Fruit fly (Drosophila melanogaster) whole organism, prepupa: ENCODE results near the gene CG34135.

Experiments
- CG15336 ChIP-seq: fragments of 200-800 bp; sonication (Bioruptor generic); IDR thresholded peaks from 2 replicates; pipeline ENCODE4 v1.3.6; 2022; ENCODE audit warnings: missing biosample characterization, missing genetic modification characterization
- CG31627 ChIP-seq: fragments of 200-800 bp; sonication (Bioruptor generic); optimal IDR thresholded peaks from 3 replicates; lab custom pipeline; 2016; ENCODE audit warnings: missing biosample characterization, missing genetic modification characterization
- CG8119 ChIP-seq: fragments of 200-800 bp; sonication (Bioruptor generic); IDR thresholded peaks from 3 replicates; pipeline ENCODE4 v1.3.6; 2022; ENCODE audit warnings: missing biosample characterization, missing genetic modification characterization
- Eip75B ChIP-seq: fragments of 200-800 bp; sonication (Bioruptor generic); optimal IDR thresholded peaks from 3 replicates; lab custom pipeline; 2016; ENCODE audit warnings: missing biosample characterization, missing genetic modification characterization
- Eip93F ChIP-seq: fragments of 200-800 bp; sonication (Bioruptor generic); optimal IDR thresholded peaks from 2 replicates; lab custom pipeline; 2016; ENCODE audit warnings: missing biosample characterization, mild to moderate bottlenecking, missing genetic modification characterization
- Lpt ChIP-seq: fragments of 200-800 bp; sonication (Bioruptor generic); optimal IDR thresholded peaks from 3 replicates; lab custom pipeline; 2016; ENCODE audit warnings: missing biosample characterization, missing genetic modification characterization
- OdsH ChIP-seq: fragments of 200-800 bp; sonication (Bioruptor generic); optimal IDR thresholded peaks from 3 replicates; lab custom pipeline; 2016; ENCODE audit warnings: missing biosample characterization, missing genetic modification characterization
- Sox15 ChIP-seq: fragments of 200-800 bp; sonication (Bioruptor generic); optimal IDR thresholded peaks from 3 replicates; lab custom pipeline; 2016; ENCODE audit warnings: missing biosample characterization, missing genetic modification characterization
- fkh ChIP-seq: fragments of 200-800 bp; sonication (Bioruptor generic); optimal IDR thresholded peaks from 3 replicates; lab custom pipeline; 2017; ENCODE audit warnings: missing biosample characterization, mild to moderate bottlenecking, missing genetic modification characterization, moderate library complexity
- net ChIP-seq: fragments of 200-800 bp; sonication (Bioruptor generic); optimal IDR thresholded peaks from 3 replicates; lab custom pipeline; 2016; ENCODE audit warnings: missing biosample characterization, missing genetic modification characterization

- TF ChIP-seq net (no peak), Eip93F (no peak), OdsH (GFP tag; lab: Kevin White, UChicago) (no peak), Lpt (no peak), CG15336 (no peak), Sox15 (GFP tag; lab: Kevin White, UChicago) (no peak), Eip75B (GFP tag; lab: Kevin White, UChicago) (no peak), CG31627 (GFP tag; lab: Kevin White, UChicago) (no peak), fkh (peak; percentile 4), CG8119 (GFP tag; lab: Robert Waterston, UW) (no peak)
Measured at dm6 chr3R:8813164-8813629, 45.2 kb upstream of the CG34135 start, which contains the start of gene CG9837.
